Worm (Caenorhabditis elegans): ENCODE measurements around the gene Y81B9A.1.

The Y81B9A.1 gene

ce11 chrX:9243257-9243656 is 51.0 kb downstream of the Y81B9A.1 start, which contains the start of gene gpa-12:
TSS of gene gpa-12 (plus strand) at chrX:9243557.
- TF ChIP-seq flt-1 (GFP tag; IDR thresholded peaks at IDR 0.05): no peak
- no peak for TF ChIP-seq ztf-29 (GFP tag; IDR thresholded peaks at IDR 0.05)
- TF ChIP-seq T22C8.4 (GFP tag; IDR thresholded peaks at IDR 0.05): no peak
